Fruit fly (Drosophila melanogaster) whole organism, embryonic: ENCODE data around the gene UGP.

ENCODE experiments used
- B-H2 ChIP-seq: fragments of 200-800 bp; sonication (Bioruptor generic); optimal IDR thresholded peaks from 2 replicates; lab custom pipeline; 2018; ENCODE audit warnings: missing biosample characterization, mild to moderate bottlenecking, missing genetic modification characterization
- CG10209 ChIP-seq: fragments of 200-800 bp; sonication (Bioruptor generic); optimal IDR thresholded peaks from 3 replicates; lab custom pipeline; 2017; ENCODE audit warnings: missing biosample characterization, mild to moderate bottlenecking, missing genetic modification characterization, missing genetic modification reagents
- CG10431 ChIP-seq: fragments of 200-800 bp; sonication (Bioruptor generic); optimal IDR thresholded peaks from 3 replicates; lab custom pipeline; 2018; ENCODE audit warnings: missing biosample characterization, mild to moderate bottlenecking, missing genetic modification characterization
- CG10979 ChIP-seq: fragments of 200-800 bp; sonication (Bioruptor generic); optimal IDR thresholded peaks from 2 replicates; lab custom pipeline; 2018; ENCODE audit warnings: missing biosample characterization, mild to moderate bottlenecking, missing genetic modification characterization, moderate library complexity
- CG11247 ChIP-seq: fragments of 200-800 bp; sonication (Bioruptor generic); IDR thresholded peaks from 2 replicates; pipeline ENCODE4 v1.3.6; 2022; ENCODE audit warnings: missing biosample characterization, missing genetic modification characterization
- CG12155 ChIP-seq: fragments of 200-800 bp; sonication (Bioruptor generic); optimal IDR thresholded peaks from 3 replicates; lab custom pipeline; 2016; ENCODE audit warnings: missing biosample characterization, missing genetic modification characterization
- CG12219 ChIP-seq: fragments of 200-800 bp; sonication (Bioruptor generic); optimal IDR thresholded peaks from 3 replicates; lab custom pipeline; 2018; ENCODE audit warnings: missing biosample characterization, mild to moderate bottlenecking, missing genetic modification characterization
- CG14050 ChIP-seq: fragments of 200-800 bp; sonication (Bioruptor generic); IDR thresholded peaks from 3 replicates; pipeline ENCODE4 v1.3.6; 2022; ENCODE audit warnings: missing biosample characterization, missing genetic modification characterization
- CG15601 ChIP-seq: fragments of 200-800 bp; sonication (Bioruptor generic); optimal IDR thresholded peaks from 3 replicates; lab custom pipeline; 2019; ENCODE audit warnings: missing biosample characterization, mild to moderate bottlenecking, missing genetic modification characterization, moderate library complexity
- CG18476 ChIP-seq: fragments of 200-800 bp; sonication (Bioruptor generic); optimal IDR thresholded peaks from 2 replicates; lab custom pipeline; 2016; ENCODE audit warnings: missing biosample characterization, mild to moderate bottlenecking, missing genetic modification characterization
- CG3065 ChIP-seq: fragments of 200-800 bp; sonication (Bioruptor generic); optimal IDR thresholded peaks from 2 replicates; lab custom pipeline; 2016; ENCODE audit warnings: missing biosample characterization, missing genetic modification characterization
- CG31441 ChIP-seq: fragments of 200-800 bp; sonication (Bioruptor generic); IDR thresholded peaks from 2 replicates; pipeline ENCODE4 v1.3.6; 2022; ENCODE audit warnings: missing biosample characterization, missing genetic modification characterization
- CG32772 ChIP-seq: fragments of 200-800 bp; sonication (Bioruptor generic); IDR thresholded peaks from 2 replicates; pipeline ENCODE4 v1.3.6; 2022; ENCODE audit warnings: missing biosample characterization, missing genetic modification characterization
- CG34224 ChIP-seq: fragments of 200-800 bp; sonication (Bioruptor generic); IDR thresholded peaks from 3 replicates; pipeline ENCODE4 v1.3.6; 2022; ENCODE audit warnings: missing biosample characterization, missing genetic modification characterization; ENCODE audit not compliant: partially characterized antibody
- CG3726 ChIP-seq: fragments of 200-800 bp; sonication (Bioruptor generic); IDR thresholded peaks from 3 replicates; pipeline ENCODE4, ENCODE4 v1.3.6; 2022; ENCODE audit warnings: missing biosample characterization, missing genetic modification characterization
- CG4328 ChIP-seq: fragments of 200-800 bp; sonication (Bioruptor generic); optimal IDR thresholded peaks from 3 replicates; lab custom pipeline; 2017; ENCODE audit warnings: missing biosample characterization, missing genetic modification reagents, missing genetic modification characterization
- CG4360 ChIP-seq: fragments of 200-800 bp; sonication (Bioruptor generic); IDR thresholded peaks from 2 replicates; pipeline ENCODE4 v1.3.6; 2022; ENCODE audit warnings: missing biosample characterization, missing genetic modification characterization
- CG4424 ChIP-seq: fragments of 200-800 bp; sonication (Bioruptor generic); optimal IDR thresholded peaks from 3 replicates; lab custom pipeline; 2016; ENCODE audit warnings: missing biosample characterization, missing genetic modification characterization
- CG4730 ChIP-seq: fragments of 200-800 bp; sonication (Bioruptor generic); IDR thresholded peaks from 2 replicates; pipeline ENCODE4 v1.3.6; 2022; ENCODE audit warnings: missing biosample characterization, missing genetic modification characterization
- CG7556 ChIP-seq: fragments of 200-800 bp; sonication (Bioruptor generic); optimal IDR thresholded peaks from 2 replicates; lab custom pipeline; 2017; ENCODE audit warnings: missing biosample characterization, mild to moderate bottlenecking, missing genetic modification characterization
- CG8478 ChIP-seq: fragments of >200 bp; optimal IDR thresholded peaks from 2 replicates; lab custom pipeline; 2018
- CG9876 ChIP-seq: fragments of 200-800 bp; sonication (Bioruptor generic); optimal IDR thresholded peaks from 2 replicates; lab custom pipeline; 2016; ENCODE audit warnings: missing biosample characterization, missing genetic modification characterization
- CoRest ChIP-seq: fragments of 200-800 bp; sonication (Bioruptor generic); optimal IDR thresholded peaks from 3 replicates; lab custom pipeline; 2018; ENCODE audit warnings: missing biosample characterization, mild to moderate bottlenecking, missing genetic modification characterization, moderate library complexity
- D ChIP-seq, 2 experiments: fragments of 200-800 bp in 1 of 2; fragments of >200 bp in 1 of 2; sonication (Bioruptor generic) in 1 of 2; optimal IDR thresholded peaks; 2 replicates in 1 of 2; 3 replicates in 1 of 2; lab custom pipeline; 2017; ENCODE audit warnings: mild to moderate bottlenecking in 1 of 2, missing biosample characterization in 1 of 2, missing genetic modification characterization in 1 of 2, missing genetic modification reagents in 1 of 2
- Dbx ChIP-seq: fragments of 200-800 bp; sonication (Bioruptor generic); IDR thresholded peaks from 3 replicates; pipeline ENCODE4 v1.3.6; 2022; ENCODE audit warnings: missing biosample characterization, missing genetic modification characterization
- Dip2 ChIP-seq: fragments of 200-800 bp; sonication (Bioruptor generic); IDR thresholded peaks from 2 replicates; pipeline ENCODE4 v1.3.6; 2022; ENCODE audit warnings: missing biosample characterization, missing genetic modification characterization
- Lhr ChIP-seq: fragments of 200-800 bp; sonication (Bioruptor generic); optimal IDR thresholded peaks from 3 replicates; lab custom pipeline; 2017; ENCODE audit warnings: mild to moderate bottlenecking, missing biosample characterization, missing genetic modification reagents, missing genetic modification characterization
- aop ChIP-seq: fragments of 200-800 bp; sonication (Bioruptor generic); IDR thresholded peaks from 2 replicates; pipeline ENCODE4 v1.3.6; 2022; ENCODE audit warnings: missing biosample characterization, missing genetic modification characterization
- bigmax ChIP-seq: fragments of 200-800 bp; sonication (Bioruptor generic); optimal IDR thresholded peaks from 2 replicates; lab custom pipeline; 2018; ENCODE audit warnings: missing biosample characterization, mild to moderate bottlenecking, missing genetic modification characterization
- bowl ChIP-seq: fragments of 200-800 bp; sonication (Bioruptor generic); IDR thresholded peaks from 2 replicates; pipeline ENCODE4 v1.3.6; 2022; ENCODE audit warnings: missing biosample characterization, missing genetic modification characterization
- cato ChIP-seq: fragments of 200-800 bp; sonication (Bioruptor generic); optimal IDR thresholded peaks from 2 replicates; lab custom pipeline; 2016; ENCODE audit warnings: missing biosample characterization, missing genetic modification characterization, borderline replicate concordance
- cg ChIP-seq: fragments of 200-800 bp; sonication (Bioruptor generic); optimal IDR thresholded peaks from 3 replicates; lab custom pipeline; 2019; ENCODE audit warnings: missing biosample characterization, mild to moderate bottlenecking, missing genetic modification characterization, moderate library complexity
- chinmo ChIP-seq: fragments of 200-800 bp; sonication (Bioruptor generic); IDR thresholded peaks from 4 replicates; pipeline ENCODE4 v1.3.6; 2022; ENCODE audit warnings: missing biosample characterization, missing genetic modification characterization; ENCODE audit not compliant: partially characterized antibody
- da ChIP-seq: fragments of 200-800 bp; sonication (Bioruptor generic); optimal IDR thresholded peaks from 2 replicates; lab custom pipeline; 2016; ENCODE audit warnings: missing biosample characterization, missing genetic modification characterization
- dati ChIP-seq: fragments of 200-800 bp; sonication (Bioruptor generic); IDR thresholded peaks from 2 replicates; pipeline ENCODE4 v1.3.6; 2022; ENCODE audit warnings: missing biosample characterization, missing genetic modification characterization
- esg ChIP-seq: fragments of 200-800 bp; sonication (Bioruptor generic); conservative IDR thresholded peaks from 2 replicates; pipeline ENCODE4 v1.3.6; 2022; ENCODE audit warnings: missing biosample characterization, missing genetic modification characterization
- ewg ChIP-seq: fragments of 200-800 bp; sonication (Bioruptor generic); optimal IDR thresholded peaks from 3 replicates; lab custom pipeline; 2017; ENCODE audit warnings: mild to moderate bottlenecking, missing biosample characterization, missing genetic modification reagents, missing genetic modification characterization
- fd64A ChIP-seq: fragments of 200-800 bp; sonication (Bioruptor generic); optimal IDR thresholded peaks from 3 replicates; lab custom pipeline; 2018; ENCODE audit warnings: missing biosample characterization, mild to moderate bottlenecking, missing genetic modification characterization
- h ChIP-seq: fragments of >200 bp; optimal IDR thresholded peaks from 2 replicates; lab custom pipeline; 2017
- jing ChIP-seq: fragments of 200-800 bp; sonication (Bioruptor generic); optimal IDR thresholded peaks from 2 replicates; lab custom pipeline; 2018; ENCODE audit warnings: missing biosample characterization, mild to moderate bottlenecking, missing genetic modification characterization
- ken ChIP-seq: fragments of 200-800 bp; sonication (Bioruptor generic); IDR thresholded peaks from 3 replicates; pipeline ENCODE4 v1.3.6; 2022; ENCODE audit warnings: missing biosample characterization, missing genetic modification characterization
- maf-S ChIP-seq: fragments of 200-800 bp; sonication (Bioruptor generic); optimal IDR thresholded peaks from 2 replicates; lab custom pipeline; 2016; ENCODE audit warnings: missing biosample characterization, missing genetic modification characterization
- repo ChIP-seq: fragments of 200-800 bp; sonication (Bioruptor generic); optimal IDR thresholded peaks from 2 replicates; lab custom pipeline; 2016; ENCODE audit warnings: missing biosample characterization, missing genetic modification characterization
- run ChIP-seq: fragments of 200-800 bp; sonication (Bioruptor generic); optimal IDR thresholded peaks from 3 replicates; lab custom pipeline; 2018; ENCODE audit warnings: missing biosample characterization, mild to moderate bottlenecking, missing genetic modification characterization
- sens-2 ChIP-seq: fragments of 200-800 bp; sonication (Bioruptor generic); IDR thresholded peaks from 2 replicates; pipeline ENCODE4 v1.3.6; 2022; ENCODE audit warnings: missing biosample characterization, missing genetic modification characterization
- seq ChIP-seq: fragments of 200-800 bp; sonication (Bioruptor generic); IDR thresholded peaks from 2 replicates; pipeline ENCODE4 v1.3.6; 2022; ENCODE audit warnings: missing biosample characterization, missing genetic modification characterization
- sob ChIP-seq: fragments of 200-800 bp; sonication (Bioruptor generic); IDR thresholded peaks from 2 replicates; pipeline ENCODE4 v1.3.6; 2022; ENCODE audit warnings: missing biosample characterization, missing genetic modification characterization
- tgo ChIP-seq: fragments of 200-800 bp; sonication (Bioruptor generic); IDR thresholded peaks from 3 replicates; pipeline ENCODE4 v1.3.6; 2022; ENCODE audit warnings: missing biosample characterization, missing genetic modification characterization
- twi ChIP-seq: fragments of 200-800 bp; optimal IDR thresholded peaks from 2 replicates; lab custom pipeline; 2019; ENCODE audit warnings: missing biosample characterization, mild to moderate bottlenecking, missing genetic modification characterization, moderate library complexity
- tx ChIP-seq: fragments of 200-800 bp; sonication (Bioruptor generic); optimal IDR thresholded peaks from 2 replicates; lab custom pipeline; 2016; ENCODE audit warnings: missing biosample characterization, missing genetic modification characterization

Gene UGP

dm6 chr3L:9383345-9384075, 24.8 kb upstream of the UGP start, which contains the start of gene Hsp27 (continued):
- peak; percentile 97 for TF ChIP-seq Dbx
- TF ChIP-seq tgo (GFP tag; lab: Robert Waterston, UW), result peak; percentile 99
- peak; percentile 96 for TF ChIP-seq fd64A (GFP tag; lab: Kevin White, UChicago)
- peak; percentile 49 for TF ChIP-seq da (GFP tag; lab: Kevin White, UChicago)
- peak; percentile 99 for TF ChIP-seq ken (GFP tag; lab: Robert Waterston, UW)
- TF ChIP-seq D (optimal IDR thresholded peaks at IDR 0.05; lab: Kevin White, UChicago), result no peak
- TF ChIP-seq D (GFP tag; optimal IDR thresholded peaks at IDR 0.05; lab: Kevin White, UChicago), result peak; percentile 98
- peak; percentile 95 for TF ChIP-seq run (tag; lab: Kevin White, UChicago)
- TF ChIP-seq repo, result peak; percentile 89
- TF ChIP-seq CG34224, result peak; percentile 31; the same call in 1 of the 3 replicates
- TF ChIP-seq CG4360 (GFP tag; lab: Robert Waterston, UW), result peak; percentile 86
- peak; percentile 97 for TF ChIP-seq cato (GFP tag; lab: Kevin White, UChicago)
- TF ChIP-seq dati (GFP tag; lab: Robert Waterston, UW), result peak; percentile 96
- TF ChIP-seq bowl, result peak; percentile 92
- peak; percentile 98 for TF ChIP-seq CG10209 (GFP tag; lab: Kevin White, UChicago)
- TF ChIP-seq ewg (GFP tag; lab: Kevin White, UChicago), result peak; percentile 97
- peak; percentile 97 for TF ChIP-seq CoRest
- peak; percentile 99 for TF ChIP-seq CG10979
- peak; percentile 96 for TF ChIP-seq CG15601 (tag; lab: Kevin White, UChicago)
- TF ChIP-seq Lhr, result peak; percentile 93
- peak; percentile 98 for TF ChIP-seq CG3726 (GFP tag; lab: Robert Waterston, UW)
- TF ChIP-seq CG4730, result peak; percentile 98
- no peak for TF ChIP-seq h (lab: Kevin White, UChicago)
- peak; percentile 90 for TF ChIP-seq aop
- TF ChIP-seq CG32772, result peak; percentile 99
- TF ChIP-seq CG3065, result peak; percentile 95
- TF ChIP-seq CG14050 (GFP tag; lab: Robert Waterston, UW), result peak; percentile 97
- TF ChIP-seq Dip2 (GFP tag; lab: Robert Waterston, UW), result peak; percentile 75
- peak; percentile 91 for TF ChIP-seq maf-S (GFP tag; lab: Kevin White, UChicago)
- peak; percentile 75 for TF ChIP-seq B-H2
- peak; percentile 97 for TF ChIP-seq sens-2 (GFP tag; lab: Robert Waterston, UW)
- peak; percentile 94 for TF ChIP-seq CG12219
- TF ChIP-seq sob (GFP tag; lab: Robert Waterston, UW), result peak; percentile 98
- TF ChIP-seq CG4424 (GFP tag; lab: Kevin White, UChicago), result peak; percentile 99
- no peak for TF ChIP-seq chinmo (GFP tag; lab: Robert Waterston, UW)
- peak; percentile 84 for TF ChIP-seq CG4328 (GFP tag; lab: Kevin White, UChicago)
- peak; percentile 89 for TF ChIP-seq twi
- TF ChIP-seq CG18476 (GFP tag; lab: Kevin White, UChicago), result peak; percentile 98
- TF ChIP-seq cg (GFP tag; lab: Kevin White, UChicago), result peak; percentile 90
- TF ChIP-seq tx, result peak; percentile 70
- TF ChIP-seq bigmax (GFP tag; lab: Kevin White, UChicago), result peak; percentile 71
- peak; percentile 99 for TF ChIP-seq CG31441 (GFP tag; lab: Robert Waterston, UW)
- peak; percentile 55 for TF ChIP-seq CG9876 (GFP tag; lab: Kevin White, UChicago)
- TF ChIP-seq seq (GFP tag; lab: Robert Waterston, UW), result peak; percentile 97
- peak; percentile 96 for TF ChIP-seq CG12155 (GFP tag; lab: Kevin White, UChicago)
- peak; percentile 98 for TF ChIP-seq CG11247 (GFP tag; lab: Robert Waterston, UW)
- TF ChIP-seq esg (GFP tag; lab: Robert Waterston, UW), result peak; percentile 95
- TF ChIP-seq CG7556 (GFP tag; lab: Kevin White, UChicago), result peak; percentile 98
- TF ChIP-seq CG8478 (lab: Kevin White, UChicago), result peak; percentile 27
- TF ChIP-seq jing (GFP tag; lab: Kevin White, UChicago), result peak; percentile 96
- peak; percentile 93 for TF ChIP-seq CG10431 (GFP tag; lab: Kevin White, UChicago)
